Worm (Caenorhabditis elegans) whole organism, L1 larva: ENCODE measurements around the gene neg-1.

Experiments
- F16B12.6 ChIP-seq: fragments of 150-350 bp; optimal IDR thresholded peaks from 2 replicates; lab custom pipeline; 2014; ENCODE audit warnings: missing biosample characterization, missing genetic modification characterization
- ama-1 ChIP-seq: fragments of 150-350 bp; optimal IDR thresholded peaks from 2 replicates; lab custom pipeline; 2014
- elt-2 ChIP-seq: sonication (generic microtip); optimal IDR thresholded peaks from 2 replicates; lab custom pipeline; 2016; ENCODE audit warnings: missing genetic modification characterization, mild to moderate bottlenecking, inconsistent platforms, missing compliant biosample characterization, missing genetic modification reagents
- fos-1 ChIP-seq: fragments of 150-350 bp; optimal IDR thresholded peaks from 2 replicates; lab custom pipeline; 2014; ENCODE audit warnings: missing biosample characterization, missing genetic modification characterization
- lir-3 ChIP-seq: sonication (generic microtip); optimal IDR thresholded peaks from 2 replicates; lab custom pipeline; 2016; ENCODE audit warnings: mild to moderate bottlenecking, missing genetic modification characterization, moderate library complexity, missing compliant biosample characterization; ENCODE audit not compliant: poor library complexity
- mab-9 ChIP-seq: fragments of 200-800 bp; sonication (Bioruptor generic); IDR thresholded peaks from 2 replicates; pipeline ENCODE4 v1.3.6; 2022; ENCODE audit warnings: missing genetic modification reagents, missing genetic modification characterization, missing compliant biosample characterization
- nhr-47 ChIP-seq: sonication (generic microtip); optimal IDR thresholded peaks from 2 replicates; lab custom pipeline; 2016; ENCODE audit warnings: mild to moderate bottlenecking, missing genetic modification characterization, moderate library complexity, missing compliant biosample characterization
- pqm-1 ChIP-seq: sonication (generic microtip); optimal IDR thresholded peaks from 3 replicates; lab custom pipeline; 2017; ENCODE audit warnings: missing biosample characterization, missing genetic modification characterization
- rnt-1 ChIP-seq: sonication (generic microtip); optimal IDR thresholded peaks from 2 replicates; lab custom pipeline; 2016; ENCODE audit warnings: mild to moderate bottlenecking, missing genetic modification characterization, moderate library complexity, missing compliant biosample characterization
- sox-4 ChIP-seq: sonication (generic microtip); optimal IDR thresholded peaks from 2 replicates; lab custom pipeline; 2016; ENCODE audit warnings: missing genetic modification characterization, missing compliant biosample characterization
- unc-86 ChIP-seq: sonication (generic microtip); optimal IDR thresholded peaks from 2 replicates; lab custom pipeline; 2016; ENCODE audit warnings: missing genetic modification characterization, missing compliant biosample characterization
- zag-1 ChIP-seq: fragments of 150-350 bp; optimal IDR thresholded peaks from 2 replicates; lab custom pipeline; 2014; ENCODE audit warnings: missing biosample characterization, missing genetic modification characterization
- ztf-4 ChIP-seq: fragments of 150-350 bp; optimal IDR thresholded peaks from 2 replicates; lab custom pipeline; 2014; ENCODE audit warnings: missing biosample characterization, missing genetic modification characterization

DNA sequence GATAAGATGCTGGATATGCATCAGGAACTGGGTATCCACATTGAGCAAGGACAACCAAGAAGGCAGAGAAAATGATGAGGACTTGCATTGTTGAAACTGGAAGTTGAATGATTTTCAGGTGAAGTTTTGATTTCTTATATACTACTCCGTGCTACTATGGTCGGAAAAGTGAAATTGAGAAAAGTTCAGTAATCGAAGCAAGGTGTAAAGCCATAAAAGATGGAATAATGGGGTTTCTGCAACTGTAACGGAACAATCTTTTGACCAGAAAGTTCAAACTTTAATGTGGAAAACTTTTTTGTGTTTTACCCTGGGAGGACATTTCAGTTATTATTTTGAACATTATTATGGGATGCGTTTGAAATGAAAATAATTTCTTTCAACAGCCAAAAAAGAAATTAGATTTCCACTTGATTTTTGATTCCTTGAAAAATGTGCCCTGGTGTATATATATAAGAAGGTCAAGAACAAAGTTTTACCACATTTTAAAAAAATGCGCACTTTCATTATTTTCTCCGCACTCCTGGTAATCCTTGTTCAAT, 49.3 kb upstream of the neg-1 start, which contains the start of the genes Y47D7A.9 and Y47D7A.19:
- TF ChIP-seq zag-1 (tag; lab: Kevin White, UChicago), result no peak
- no peak for TF ChIP-seq rnt-1 (tag; lab: Kevin White, UChicago)
- no peak for TF ChIP-seq pqm-1 (tag; lab: Kevin White, UChicago)
- TF ChIP-seq mab-9 (GFP tag; lab: Robert Waterston, UW), result no peak
- no peak for TF ChIP-seq fos-1 (tag; lab: Kevin White, UChicago)
- TF ChIP-seq ama-1, result no peak
- no peak for TF ChIP-seq elt-2
- no peak for TF ChIP-seq lir-3 (tag; lab: Kevin White, UChicago)
- no peak for TF ChIP-seq nhr-47 (tag; lab: Kevin White, UChicago)
- no peak for TF ChIP-seq ztf-4 (tag; lab: Kevin White, UChicago)
- no peak for TF ChIP-seq sox-4
- no peak for TF ChIP-seq F16B12.6 (tag; lab: Kevin White, UChicago)
- TF ChIP-seq unc-86 (tag; lab: Kevin White, UChicago), result no peak
